Fruit fly (Drosophila melanogaster) whole organism, embryonic: ENCODE measurements around the gene CG12116.

ENCODE experiments used
- Abd-B ChIP-seq: fragments of 200-800 bp; sonication (Bioruptor generic); optimal IDR thresholded peaks from 2 replicates; lab custom pipeline; 2018; ENCODE audit warnings: missing biosample characterization, mild to moderate bottlenecking, missing genetic modification characterization, moderate library complexity
- Bgb ChIP-seq: fragments of 200-800 bp; sonication (Bioruptor generic); IDR thresholded peaks from 2 replicates; pipeline ENCODE4 v1.3.6; 2022; ENCODE audit warnings: missing biosample characterization, missing genetic modification characterization; ENCODE audit not compliant: partially characterized antibody
- CG10959 ChIP-seq: fragments of 200-800 bp; sonication (Bioruptor generic); IDR thresholded peaks from 2 replicates; pipeline ENCODE4 v1.3.6; 2022; ENCODE audit warnings: missing biosample characterization, missing genetic modification characterization
- CG13424 ChIP-seq: fragments of 200-800 bp; sonication (Bioruptor generic); optimal IDR thresholded peaks from 2 replicates; lab custom pipeline; 2019; ENCODE audit warnings: missing biosample characterization, mild to moderate bottlenecking, missing genetic modification characterization, moderate library complexity
- CG13894 ChIP-seq: fragments of 200-800 bp; sonication (Bioruptor generic); optimal IDR thresholded peaks from 3 replicates; lab custom pipeline; 2018; ENCODE audit warnings: missing biosample characterization, mild to moderate bottlenecking, missing genetic modification characterization, moderate library complexity
- CG16863 ChIP-seq: fragments of 200-800 bp; sonication (Bioruptor generic); optimal IDR thresholded peaks from 3 replicates; lab custom pipeline; 2016; ENCODE audit warnings: missing biosample characterization, missing genetic modification characterization
- CG17359 ChIP-seq: fragments of 200-800 bp; sonication (Bioruptor generic); optimal IDR thresholded peaks from 3 replicates; lab custom pipeline; 2018; ENCODE audit warnings: missing biosample characterization, mild to moderate bottlenecking, missing genetic modification characterization, moderate library complexity
- CG17612 ChIP-seq: fragments of 200-800 bp; sonication (Bioruptor generic); IDR thresholded peaks from 2 replicates; pipeline ENCODE4 v1.3.6; 2022; ENCODE audit warnings: missing biosample characterization, missing genetic modification characterization
- CG2199 ChIP-seq: fragments of 200-800 bp; sonication (Bioruptor generic); IDR thresholded peaks from 3 replicates; pipeline ENCODE4 v1.3.6; 2022; ENCODE audit warnings: missing biosample characterization, missing genetic modification characterization
- CG2875 ChIP-seq: fragments of 200-800 bp; sonication (Bioruptor generic); optimal IDR thresholded peaks from 2 replicates; lab custom pipeline; 2017; ENCODE audit warnings: missing biosample characterization, mild to moderate bottlenecking, missing genetic modification characterization, missing genetic modification reagents
- CG31365 ChIP-seq: fragments of 200-800 bp; sonication (Bioruptor generic); optimal IDR thresholded peaks from 2 replicates; lab custom pipeline; 2018; ENCODE audit warnings: missing biosample characterization, mild to moderate bottlenecking, missing genetic modification characterization
- CG34224 ChIP-seq: fragments of 200-800 bp; sonication (Bioruptor generic); IDR thresholded peaks from 3 replicates; pipeline ENCODE4 v1.3.6; 2022; ENCODE audit warnings: missing biosample characterization, missing genetic modification characterization; ENCODE audit not compliant: partially characterized antibody
- CG4424 ChIP-seq: fragments of 200-800 bp; sonication (Bioruptor generic); optimal IDR thresholded peaks from 3 replicates; lab custom pipeline; 2016; ENCODE audit warnings: missing biosample characterization, missing genetic modification characterization
- CG7372 ChIP-seq: fragments of 200-800 bp; sonication (Bioruptor generic); IDR thresholded peaks from 2 replicates; pipeline ENCODE4 v1.3.6; 2022; ENCODE audit warnings: missing biosample characterization, missing genetic modification characterization
- CG7839 ChIP-seq: fragments of 200-800 bp; sonication (Bioruptor generic); optimal IDR thresholded peaks from 3 replicates; lab custom pipeline; 2018; ENCODE audit warnings: missing biosample characterization, mild to moderate bottlenecking, missing genetic modification characterization, moderate library complexity
- CG8388 ChIP-seq: fragments of 200-800 bp; sonication (Bioruptor generic); optimal IDR thresholded peaks from 2 replicates; lab custom pipeline; 2019; ENCODE audit warnings: missing biosample characterization, mild to moderate bottlenecking, missing genetic modification characterization, moderate library complexity
- CkIIα-i1 ChIP-seq: fragments of 200-800 bp; sonication (Bioruptor generic); IDR thresholded peaks from 2 replicates; pipeline ENCODE4 v1.3.6; 2022; ENCODE audit warnings: missing biosample characterization, missing genetic modification characterization
- D19B ChIP-seq: fragments of 200-800 bp; sonication (Bioruptor generic); optimal IDR thresholded peaks from 2 replicates; lab custom pipeline; 2017; ENCODE audit warnings: missing biosample characterization, mild to moderate bottlenecking, missing genetic modification characterization
- Dad ChIP-seq: fragments of 200-800 bp; sonication (Bioruptor generic); optimal IDR thresholded peaks from 3 replicates; lab custom pipeline; 2016; ENCODE audit warnings: missing biosample characterization, missing genetic modification characterization
- Dfd ChIP-seq, 2 experiments: fragments of >200 bp; optimal IDR thresholded peaks; 2 replicates each; lab custom pipeline; 2017; ENCODE audit warnings: missing biosample characterization in 2 of 2, missing genetic modification characterization in 2 of 2
- Ets97D ChIP-seq: fragments of 200-800 bp; sonication (Bioruptor generic); optimal IDR thresholded peaks from 3 replicates; lab custom pipeline; 2016; ENCODE audit warnings: missing biosample characterization, missing genetic modification characterization
- Hmr ChIP-seq: fragments of 200-800 bp; sonication (Bioruptor generic); optimal IDR thresholded peaks from 3 replicates; lab custom pipeline; 2017; ENCODE audit warnings: mild to moderate bottlenecking, missing biosample characterization, missing genetic modification reagents, missing genetic modification characterization
- Kr ChIP-seq: fragments of 200-800 bp; sonication (Bioruptor generic); optimal IDR thresholded peaks from 2 replicates; lab custom pipeline; 2017; ENCODE audit warnings: missing biosample characterization, mild to moderate bottlenecking, missing genetic modification characterization
- NC2β ChIP-seq: fragments of 200-800 bp; sonication (Bioruptor generic); optimal IDR thresholded peaks from 2 replicates; lab custom pipeline; 2016; ENCODE audit warnings: missing biosample characterization, missing genetic modification characterization
- Nf-YB ChIP-seq: fragments of 200-800 bp; sonication (Bioruptor generic); optimal IDR thresholded peaks from 3 replicates; lab custom pipeline; 2019; ENCODE audit warnings: missing biosample characterization, mild to moderate bottlenecking, missing genetic modification characterization, moderate library complexity
- Oaz ChIP-seq: fragments of 200-800 bp; sonication (Bioruptor generic); IDR thresholded peaks from 2 replicates; pipeline ENCODE4 v1.3.6; 2022; ENCODE audit warnings: missing biosample characterization, missing genetic modification characterization
- Ravus ChIP-seq: fragments of 200-800 bp; sonication (Bioruptor generic); IDR thresholded peaks from 2 replicates; pipeline ENCODE4 v1.3.6; 2022; ENCODE audit warnings: missing biosample characterization, missing genetic modification characterization
- Spps ChIP-seq: fragments of 200-800 bp; sonication (Bioruptor generic); optimal IDR thresholded peaks from 2 replicates; lab custom pipeline; 2018; ENCODE audit warnings: missing biosample characterization, mild to moderate bottlenecking, missing genetic modification characterization
- Tbp ChIP-seq: fragments of >200 bp; optimal IDR thresholded peaks from 2 replicates; lab custom pipeline; 2018; ENCODE audit warnings: missing biosample characterization, missing genetic modification characterization
- Xrp1 ChIP-seq: fragments of 200-800 bp; sonication (Bioruptor generic); IDR thresholded peaks from 2 replicates; pipeline ENCODE4 v1.3.6; 2022; ENCODE audit warnings: missing biosample characterization, missing genetic modification characterization
- ac ChIP-seq: fragments of 200-800 bp; sonication (Bioruptor generic); optimal IDR thresholded peaks from 3 replicates; lab custom pipeline; 2017; ENCODE audit warnings: missing biosample characterization, mild to moderate bottlenecking, missing genetic modification characterization
- cad ChIP-seq: fragments of >200 bp; optimal IDR thresholded peaks from 2 replicates; lab custom pipeline; 2017; ENCODE audit warnings: missing biosample characterization, missing genetic modification characterization
- da ChIP-seq: fragments of 200-800 bp; sonication (Bioruptor generic); optimal IDR thresholded peaks from 2 replicates; lab custom pipeline; 2016; ENCODE audit warnings: missing biosample characterization, missing genetic modification characterization
- dm ChIP-seq: fragments of 200-800 bp; sonication (Bioruptor generic); optimal IDR thresholded peaks from 3 replicates; lab custom pipeline; 2016; ENCODE audit warnings: missing biosample characterization, missing genetic modification characterization
- eve ChIP-seq, 2 experiments: fragments of >200 bp; optimal IDR thresholded peaks; 2 replicates each; lab custom pipeline; 2017; ENCODE audit warnings: missing biosample characterization in 2 of 2, missing genetic modification characterization in 2 of 2
- fd102C ChIP-seq: fragments of 200-800 bp; sonication (Bioruptor generic); optimal IDR thresholded peaks from 2 replicates; lab custom pipeline; 2018; ENCODE audit warnings: missing biosample characterization, mild to moderate bottlenecking, missing genetic modification characterization, moderate library complexity
- fd64A ChIP-seq: fragments of 200-800 bp; sonication (Bioruptor generic); optimal IDR thresholded peaks from 3 replicates; lab custom pipeline; 2018; ENCODE audit warnings: missing biosample characterization, mild to moderate bottlenecking, missing genetic modification characterization
- fru ChIP-seq: fragments of >200 bp; optimal IDR thresholded peaks from 2 replicates; lab custom pipeline; 2017
- gfzf ChIP-seq: fragments of 200-800 bp; sonication (Bioruptor generic); optimal IDR thresholded peaks from 2 replicates; lab custom pipeline; 2016; ENCODE audit warnings: missing biosample characterization, mild to moderate bottlenecking, missing genetic modification characterization, moderate library complexity
- hbn ChIP-seq: fragments of 200-800 bp; sonication (Bioruptor generic); IDR thresholded peaks from 2 replicates; pipeline ENCODE4 v1.3.6; 2022; ENCODE audit warnings: missing biosample characterization, missing genetic modification characterization; ENCODE audit not compliant: partially characterized antibody
- insv ChIP-seq, 2 experiments: fragments of 200-800 bp; sonication (Bioruptor generic); optimal IDR thresholded peaks; 3 replicates each; lab custom pipeline; 2016 to 2018; ENCODE audit warnings: missing biosample characterization in 2 of 2, missing genetic modification characterization in 2 of 2
- kah ChIP-seq: fragments of 200-800 bp; sonication (Bioruptor generic); optimal IDR thresholded peaks from 2 replicates; lab custom pipeline; 2018; ENCODE audit warnings: missing biosample characterization, mild to moderate bottlenecking, missing genetic modification characterization
- lola ChIP-seq, 3 experiments: fragments of >200 bp in 2 of 3; fragments of 200-800 bp in 1 of 3; sonication (Bioruptor generic) in 1 of 3; optimal IDR thresholded peaks; 2 replicates each; lab custom pipeline; 2017 to 2019; ENCODE audit warnings: missing biosample characterization in 3 of 3, missing genetic modification characterization in 3 of 3, mild to moderate bottlenecking in 1 of 3, moderate library complexity in 1 of 3
- nom ChIP-seq: fragments of 200-800 bp; sonication (Bioruptor generic); optimal IDR thresholded peaks from 2 replicates; lab custom pipeline; 2017; ENCODE audit warnings: missing biosample characterization, missing genetic modification characterization, mild to moderate bottlenecking, moderate library complexity, missing genetic modification reagents
- pita ChIP-seq: fragments of 200-800 bp; sonication (Bioruptor generic); optimal IDR thresholded peaks from 2 replicates; lab custom pipeline; 2017; ENCODE audit warnings: missing biosample characterization, mild to moderate bottlenecking, missing genetic modification characterization
- ro ChIP-seq: fragments of 200-800 bp; sonication (Bioruptor generic); IDR thresholded peaks from 2 replicates; pipeline ENCODE4 v1.3.6; 2022; ENCODE audit warnings: missing biosample characterization, missing genetic modification characterization
- sr ChIP-seq: fragments of 200-800 bp; sonication (Bioruptor generic); IDR thresholded peaks from 3 replicates; pipeline ENCODE4 v1.3.6; 2022; ENCODE audit warnings: missing biosample characterization, missing genetic modification characterization
- stwl ChIP-seq: fragments of 200-800 bp; sonication (Bioruptor generic); optimal IDR thresholded peaks from 3 replicates; lab custom pipeline; 2018; ENCODE audit warnings: missing biosample characterization, mild to moderate bottlenecking, missing genetic modification characterization, moderate library complexity
- tgo ChIP-seq: fragments of 200-800 bp; sonication (Bioruptor generic); IDR thresholded peaks from 3 replicates; pipeline ENCODE4 v1.3.6; 2022; ENCODE audit warnings: missing biosample characterization, missing genetic modification characterization
- zfh1 ChIP-seq: fragments of 200-800 bp; sonication (Bioruptor generic); IDR thresholded peaks from 3 replicates; pipeline ENCODE4 v1.3.6; 2022; ENCODE audit warnings: missing biosample characterization, missing genetic modification characterization
- zfh2 ChIP-seq: fragments of 200-800 bp; sonication (Bioruptor generic); optimal IDR thresholded peaks from 2 replicates; lab custom pipeline; 2016; ENCODE audit warnings: missing biosample characterization, missing genetic modification characterization

Gene CG12116

DNA sequence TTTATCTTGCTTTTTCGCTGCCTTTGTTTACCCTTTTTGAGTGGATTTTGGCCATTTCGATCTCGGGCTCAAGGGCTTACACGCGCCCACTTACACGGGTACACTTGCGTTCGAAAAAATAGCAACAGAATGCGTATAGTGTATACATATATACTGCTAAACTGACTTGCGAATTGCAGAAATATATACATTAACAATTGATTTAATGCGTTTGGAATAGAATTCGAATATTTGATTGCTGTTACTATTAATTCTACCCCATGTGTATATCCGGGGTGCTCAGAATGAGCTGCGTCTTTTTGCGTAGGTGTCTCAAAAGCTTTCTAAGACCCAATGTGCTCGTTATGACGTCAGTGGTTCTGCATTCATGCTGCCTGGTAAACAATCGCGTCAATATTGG, 24.7 kb upstream of the CG12116 start (continued):
- TF ChIP-seq Spps: no peak
- no peak for TF ChIP-seq hbn (GFP tag; lab: Robert Waterston, UW)
- no peak for TF ChIP-seq cad
- no peak for TF ChIP-seq insv (GFP tag; optimal IDR thresholded peaks at IDR 0.05; lab: Kevin White, UChicago)
- TF ChIP-seq CG4424 (GFP tag; lab: Kevin White, UChicago): no peak
- TF ChIP-seq CG31365 (tag; lab: Kevin White, UChicago): no peak
- peak; percentile 38 for TF ChIP-seq Abd-B (GFP tag; lab: Kevin White, UChicago)
- TF ChIP-seq gfzf (GFP tag; lab: Kevin White, UChicago): no peak
- TF ChIP-seq Xrp1 (GFP tag; lab: Robert Waterston, UW): 0 out of 2 replicates have a peak, but pooled peaks have one; percentile 29
- TF ChIP-seq CG16863 (GFP tag; lab: Kevin White, UChicago): peak; percentile 1
- no peak for TF ChIP-seq ac (GFP tag; lab: Kevin White, UChicago)
- TF ChIP-seq Bgb (GFP tag; lab: Robert Waterston, UW): no peak
- no peak for TF ChIP-seq lola (GFP tag; optimal IDR thresholded peaks at IDR 0.05; lab: Kevin White, UChicago)
- peak; percentile 57 for TF ChIP-seq Hmr (GFP tag; lab: Kevin White, UChicago)
- no peak for TF ChIP-seq CG2199 (GFP tag; lab: Robert Waterston, UW)
- no peak for TF ChIP-seq Dad (GFP tag; lab: Kevin White, UChicago)
- no peak for TF ChIP-seq stwl (tag; lab: Kevin White, UChicago)
- TF ChIP-seq CG13894 (tag; lab: Kevin White, UChicago): peak; percentile 16
- TF ChIP-seq D19B (GFP tag; lab: Kevin White, UChicago): no peak
- no peak for TF ChIP-seq eve (GFP tag; optimal IDR thresholded peaks at IDR 0.05; lab: Kevin White, UChicago)
- TF ChIP-seq CG7372 (GFP tag; lab: Robert Waterston, UW): 0 out of 2 replicates have a peak, but pooled peaks have one; percentile 22
- TF ChIP-seq Nf-YB: no peak
- TF ChIP-seq zfh1 (GFP tag; lab: Robert Waterston, UW): peak; percentile 33; the same call in 1 of the 3 replicates
- peak; percentile 20 for TF ChIP-seq CG17359 (tag; lab: Kevin White, UChicago)
- no peak for TF ChIP-seq Ravus
- TF ChIP-seq Ets97D (GFP tag; lab: Kevin White, UChicago): no peak
- TF ChIP-seq CkIIα-i1 (GFP tag; lab: Robert Waterston, UW): 0 out of 2 replicates have a peak, but pooled peaks have one; percentile 5
- TF ChIP-seq CG7839 (tag; lab: Kevin White, UChicago): peak; percentile 68
- TF ChIP-seq da (GFP tag; lab: Kevin White, UChicago): no peak
- TF ChIP-seq CG10959 (GFP tag; lab: Robert Waterston, UW): no peak
- no peak for TF ChIP-seq CG2875 (GFP tag; lab: Kevin White, UChicago)
- no peak for TF ChIP-seq fd102C (GFP tag; lab: Kevin White, UChicago)
- no peak for TF ChIP-seq CG34224 (GFP tag; lab: Robert Waterston, UW)
- no peak for TF ChIP-seq kah (GFP tag; lab: Kevin White, UChicago)
- TF ChIP-seq CG17612 (GFP tag; lab: Robert Waterston, UW): 0 out of 2 replicates have a peak, but pooled peaks have one; percentile 22
- TF ChIP-seq Oaz (GFP tag; lab: Robert Waterston, UW): no peak; the same call in 1 of the 2 replicates
- TF ChIP-seq ro (GFP tag; lab: Robert Waterston, UW): no peak
- TF ChIP-seq CG13424 (tag; lab: Kevin White, UChicago): peak; percentile 14
- no peak for TF ChIP-seq dm
- no peak for TF ChIP-seq CG8388 (GFP tag; lab: Kevin White, UChicago)
- TF ChIP-seq NC2β (GFP tag; lab: Kevin White, UChicago): no peak
- TF ChIP-seq sr (GFP tag; lab: Robert Waterston, UW): 0 out of 3 replicates have a peak, but pooled peaks have one; percentile 26
- TF ChIP-seq Dfd (GFP tag; optimal IDR thresholded peaks at IDR 0.05; lab: Kevin White, UChicago): no peak
- TF ChIP-seq Tbp (GFP tag; lab: Kevin White, UChicago): no peak
- no peak for TF ChIP-seq fd64A (GFP tag; lab: Kevin White, UChicago)
- no peak for TF ChIP-seq pita (GFP tag; lab: Kevin White, UChicago)
- TF ChIP-seq Kr (GFP tag; lab: Kevin White, UChicago): no peak
- no peak for TF ChIP-seq nom
- TF ChIP-seq zfh2: peak; percentile 32
- no peak for TF ChIP-seq fru
- TF ChIP-seq tgo (GFP tag; lab: Robert Waterston, UW): peak; percentile 48; the same call in 2 of the 3 replicates
